Fruit fly (Drosophila melanogaster) whole organism, embryonic: ENCODE measurements around the gene Ca-Ma2d.

Experiments used
- Asciz ChIP-seq: fragments of 200-800 bp; sonication (Bioruptor generic); optimal IDR thresholded peaks from 2 replicates; lab custom pipeline; 2017; ENCODE audit warnings: missing biosample characterization, mild to moderate bottlenecking, missing genetic modification characterization, missing genetic modification reagents
- B-H2 ChIP-seq: fragments of 200-800 bp; sonication (Bioruptor generic); optimal IDR thresholded peaks from 2 replicates; lab custom pipeline; 2018; ENCODE audit warnings: missing biosample characterization, mild to moderate bottlenecking, missing genetic modification characterization
- BEAF-32 ChIP-seq: fragments of 200-800 bp; sonication (Bioruptor generic); optimal IDR thresholded peaks from 3 replicates; lab custom pipeline; 2017; ENCODE audit warnings: missing biosample characterization, missing genetic modification characterization, mild to moderate bottlenecking, moderate library complexity, missing genetic modification reagents
- CG11085 ChIP-seq: fragments of 200-800 bp; sonication (Bioruptor generic); IDR thresholded peaks from 2 replicates; pipeline ENCODE4 v1.3.6; 2022; ENCODE audit warnings: missing biosample characterization, missing genetic modification characterization
- CG11247 ChIP-seq: fragments of 200-800 bp; sonication (Bioruptor generic); IDR thresholded peaks from 2 replicates; pipeline ENCODE4 v1.3.6; 2022; ENCODE audit warnings: missing biosample characterization, missing genetic modification characterization
- CG11695 ChIP-seq: fragments of 200-800 bp; sonication (Bioruptor generic); IDR thresholded peaks from 3 replicates; pipeline ENCODE4 v1.3.6; 2022; ENCODE audit warnings: missing biosample characterization, missing genetic modification characterization
- CG12219 ChIP-seq: fragments of 200-800 bp; sonication (Bioruptor generic); optimal IDR thresholded peaks from 3 replicates; lab custom pipeline; 2018; ENCODE audit warnings: missing biosample characterization, mild to moderate bottlenecking, missing genetic modification characterization
- CG12299 ChIP-seq: fragments of 200-800 bp; sonication (Bioruptor generic); optimal IDR thresholded peaks from 2 replicates; lab custom pipeline; 2018; ENCODE audit warnings: missing biosample characterization, mild to moderate bottlenecking, missing genetic modification characterization
- CG12659 ChIP-seq: fragments of 200-800 bp; sonication (Bioruptor generic); optimal IDR thresholded peaks from 3 replicates; lab custom pipeline; 2017; ENCODE audit warnings: mild to moderate bottlenecking, missing biosample characterization, missing genetic modification reagents, missing genetic modification characterization
- CG15479 ChIP-seq: fragments of 200-800 bp; sonication (Bioruptor generic); optimal IDR thresholded peaks from 3 replicates; lab custom pipeline; 2019; ENCODE audit warnings: missing biosample characterization, mild to moderate bottlenecking, missing genetic modification characterization, moderate library complexity
- CG15514 ChIP-seq: fragments of 200-800 bp; sonication (Bioruptor generic); optimal IDR thresholded peaks from 3 replicates; lab custom pipeline; 2017; ENCODE audit warnings: missing biosample characterization, missing genetic modification characterization, mild to moderate bottlenecking, moderate library complexity, missing genetic modification reagents
- CG17568 ChIP-seq: fragments of 200-800 bp; sonication (Bioruptor generic); optimal IDR thresholded peaks from 2 replicates; lab custom pipeline; 2018; ENCODE audit warnings: missing biosample characterization, mild to moderate bottlenecking, missing genetic modification characterization, moderate library complexity
- CG18476 ChIP-seq: fragments of 200-800 bp; sonication (Bioruptor generic); optimal IDR thresholded peaks from 2 replicates; lab custom pipeline; 2016; ENCODE audit warnings: missing biosample characterization, mild to moderate bottlenecking, missing genetic modification characterization
- CG2199 ChIP-seq: fragments of 200-800 bp; sonication (Bioruptor generic); IDR thresholded peaks from 3 replicates; pipeline ENCODE4 v1.3.6; 2022; ENCODE audit warnings: missing biosample characterization, missing genetic modification characterization
- CG31441 ChIP-seq: fragments of 200-800 bp; sonication (Bioruptor generic); IDR thresholded peaks from 2 replicates; pipeline ENCODE4 v1.3.6; 2022; ENCODE audit warnings: missing biosample characterization, missing genetic modification characterization
- CG3281 ChIP-seq: fragments of 200-800 bp; sonication (Bioruptor generic); optimal IDR thresholded peaks from 3 replicates; lab custom pipeline; 2017; ENCODE audit warnings: missing biosample characterization, mild to moderate bottlenecking, missing genetic modification characterization
- CG3847 ChIP-seq: fragments of 200-800 bp; sonication (Bioruptor generic); IDR thresholded peaks from 2 replicates; pipeline ENCODE4 v1.3.6; 2022; ENCODE audit warnings: missing biosample characterization, missing genetic modification characterization
- CG6254 ChIP-seq: fragments of 200-800 bp; sonication (Bioruptor generic); optimal IDR thresholded peaks from 3 replicates; lab custom pipeline; 2017; ENCODE audit warnings: mild to moderate bottlenecking, missing biosample characterization, missing genetic modification reagents, missing genetic modification characterization
- CG7786 ChIP-seq: fragments of 200-800 bp; sonication (Bioruptor generic); optimal IDR thresholded peaks from 2 replicates; lab custom pipeline; 2016; ENCODE audit warnings: missing biosample characterization, missing genetic modification characterization
- CG7987 ChIP-seq: fragments of 200-800 bp; sonication (Bioruptor generic); optimal IDR thresholded peaks from 2 replicates; lab custom pipeline; 2018; ENCODE audit warnings: missing biosample characterization, mild to moderate bottlenecking, missing genetic modification characterization, moderate library complexity
- CG8388 ChIP-seq: fragments of 200-800 bp; sonication (Bioruptor generic); optimal IDR thresholded peaks from 2 replicates; lab custom pipeline; 2019; ENCODE audit warnings: missing biosample characterization, mild to moderate bottlenecking, missing genetic modification characterization, moderate library complexity
- CTCF ChIP-seq: fragments of 200-800 bp; sonication (Bioruptor generic); optimal IDR thresholded peaks from 2 replicates; lab custom pipeline; 2017; ENCODE audit warnings: missing biosample characterization, mild to moderate bottlenecking, missing genetic modification characterization, moderate library complexity
- Dad ChIP-seq: fragments of 200-800 bp; sonication (Bioruptor generic); optimal IDR thresholded peaks from 3 replicates; lab custom pipeline; 2016; ENCODE audit warnings: missing biosample characterization, missing genetic modification characterization
- Dll ChIP-seq: fragments of 200-800 bp; sonication (Bioruptor generic); IDR thresholded peaks from 4 replicates; pipeline ENCODE4 v1.3.6; 2022; ENCODE audit warnings: missing biosample characterization, missing genetic modification characterization; ENCODE audit not compliant: partially characterized antibody
- Ets97D ChIP-seq: fragments of 200-800 bp; sonication (Bioruptor generic); optimal IDR thresholded peaks from 3 replicates; lab custom pipeline; 2016; ENCODE audit warnings: missing biosample characterization, missing genetic modification characterization
- HLH54F ChIP-seq: fragments of 200-800 bp; sonication (Bioruptor generic); optimal IDR thresholded peaks from 3 replicates; lab custom pipeline; 2016; ENCODE audit warnings: missing biosample characterization, missing genetic modification characterization
- Hr51 ChIP-seq, 2 experiments: fragments of 200-800 bp; sonication (Bioruptor generic); optimal IDR thresholded peaks; 2 replicates in 1 of 2; 3 replicates in 1 of 2; lab custom pipeline; 2016 to 2018; ENCODE audit warnings: missing biosample characterization in 2 of 2, missing genetic modification characterization in 2 of 2, mild to moderate bottlenecking in 1 of 2, moderate library complexity in 1 of 2
- Hr78 ChIP-seq, 2 experiments: fragments of 200-800 bp in 1 of 2; fragments of >200 bp in 1 of 2; sonication (Bioruptor generic) in 1 of 2; optimal IDR thresholded peaks; 2 replicates each; lab custom pipeline; 2017 to 2019; ENCODE audit warnings: missing biosample characterization in 2 of 2, missing genetic modification characterization in 2 of 2, mild to moderate bottlenecking in 1 of 2, moderate library complexity in 1 of 2
- Myb ChIP-seq: fragments of 200-800 bp; sonication (Bioruptor generic); optimal IDR thresholded peaks from 2 replicates; lab custom pipeline; 2016; ENCODE audit warnings: missing biosample characterization, missing genetic modification characterization
- Sox102F ChIP-seq: fragments of 200-800 bp; sonication (Bioruptor generic); optimal IDR thresholded peaks from 2 replicates; lab custom pipeline; 2018; ENCODE audit warnings: missing biosample characterization, mild to moderate bottlenecking, missing genetic modification characterization, moderate library complexity
- Taf1 ChIP-seq: fragments of 200-800 bp; sonication (Bioruptor generic); IDR thresholded peaks from 2 replicates; pipeline ENCODE4 v1.3.6; 2022; ENCODE audit warnings: missing biosample characterization, missing genetic modification characterization
- Xrp1 ChIP-seq: fragments of 200-800 bp; sonication (Bioruptor generic); IDR thresholded peaks from 2 replicates; pipeline ENCODE4 v1.3.6; 2022; ENCODE audit warnings: missing biosample characterization, missing genetic modification characterization
- amos ChIP-seq: fragments of 200-800 bp; sonication (Bioruptor generic); IDR thresholded peaks from 2 replicates; pipeline ENCODE4 v1.3.6; 2022; ENCODE audit warnings: missing biosample characterization, missing genetic modification characterization; ENCODE audit not compliant: partially characterized antibody
- bigmax ChIP-seq: fragments of 200-800 bp; sonication (Bioruptor generic); optimal IDR thresholded peaks from 2 replicates; lab custom pipeline; 2018; ENCODE audit warnings: missing biosample characterization, mild to moderate bottlenecking, missing genetic modification characterization
- bowl ChIP-seq: fragments of 200-800 bp; sonication (Bioruptor generic); IDR thresholded peaks from 2 replicates; pipeline ENCODE4 v1.3.6; 2022; ENCODE audit warnings: missing biosample characterization, missing genetic modification characterization
- croc ChIP-seq: fragments of 200-800 bp; sonication (Bioruptor generic); conservative IDR thresholded peaks from 3 replicates; pipeline ENCODE4 v1.3.6; 2022; ENCODE audit warnings: missing biosample characterization, missing genetic modification characterization
- danr ChIP-seq: fragments of 200-800 bp; sonication (Bioruptor generic); IDR thresholded peaks from 2 replicates; pipeline ENCODE4 v1.3.6; 2022; ENCODE audit warnings: missing biosample characterization, missing genetic modification characterization
- disco-r ChIP-seq: fragments of 200-800 bp; sonication (Bioruptor generic); optimal IDR thresholded peaks from 2 replicates; lab custom pipeline; 2016; ENCODE audit warnings: missing biosample characterization, missing genetic modification characterization
- exex ChIP-seq: fragments of 200-800 bp; sonication (Bioruptor generic); optimal IDR thresholded peaks from 4 replicates; lab custom pipeline; 2018; ENCODE audit warnings: missing biosample characterization, mild to moderate bottlenecking, missing genetic modification characterization, moderate library complexity
- gsb-n ChIP-seq: fragments of 200-800 bp; sonication (Bioruptor generic); optimal IDR thresholded peaks from 3 replicates; lab custom pipeline; 2018; ENCODE audit warnings: missing biosample characterization, mild to moderate bottlenecking, missing genetic modification characterization
- ham ChIP-seq: fragments of 200-800 bp; sonication (Bioruptor generic); IDR thresholded peaks from 2 replicates; pipeline ENCODE4 v1.3.6; 2022; ENCODE audit warnings: missing biosample characterization, missing genetic modification characterization
- her ChIP-seq: fragments of 200-800 bp; sonication (Bioruptor generic); optimal IDR thresholded peaks from 2 replicates; lab custom pipeline; 2016; ENCODE audit warnings: missing biosample characterization, missing genetic modification characterization
- lola ChIP-seq, 3 experiments: fragments of >200 bp in 2 of 3; fragments of 200-800 bp in 1 of 3; sonication (Bioruptor generic) in 1 of 3; optimal IDR thresholded peaks; 2 replicates each; lab custom pipeline; 2017 to 2019; ENCODE audit warnings: missing biosample characterization in 3 of 3, missing genetic modification characterization in 3 of 3, mild to moderate bottlenecking in 1 of 3, moderate library complexity in 1 of 3
- mam ChIP-seq: fragments of 200-800 bp; sonication (Bioruptor generic); optimal IDR thresholded peaks from 3 replicates; lab custom pipeline; 2016; ENCODE audit warnings: missing biosample characterization, missing genetic modification characterization
- sc ChIP-seq, 3 experiments: fragments of >200 bp in 2 of 3; fragments of 200-800 bp in 1 of 3; sonication (Bioruptor generic) in 1 of 3; optimal IDR thresholded peaks; 2 replicates in 2 of 3; 3 replicates in 1 of 3; lab custom pipeline; 2017; ENCODE audit warnings: mild to moderate bottlenecking in 1 of 3, missing biosample characterization in 1 of 3, missing genetic modification characterization in 1 of 3, missing genetic modification reagents in 1 of 3
- sima ChIP-seq: fragments of 200-800 bp; sonication (Bioruptor generic); optimal IDR thresholded peaks from 2 replicates; lab custom pipeline; 2016; ENCODE audit warnings: missing biosample characterization, missing genetic modification characterization
- trh ChIP-seq: fragments of 200-800 bp; sonication (Bioruptor generic); optimal IDR thresholded peaks from 2 replicates; lab custom pipeline; 2016; ENCODE audit warnings: missing biosample characterization, missing genetic modification characterization
- usp ChIP-seq: fragments of >200 bp; optimal IDR thresholded peaks from 2 replicates; lab custom pipeline; 2017; ENCODE audit warnings: missing biosample characterization, missing genetic modification characterization
- vfl ChIP-seq: fragments of 200-800 bp; sonication (Bioruptor generic); optimal IDR thresholded peaks from 2 replicates; lab custom pipeline; 2016; ENCODE audit warnings: missing biosample characterization, missing genetic modification characterization
- yki ChIP-seq: fragments of >200 bp; optimal IDR thresholded peaks from 3 replicates; lab custom pipeline; 2018

Gene Ca-Ma2d

dm6 chr2L:16251598-16252131, 20.4 kb downstream of the Ca-Ma2d start, which contains the start of gene CG46309 (continued):
- TF ChIP-seq danr (GFP tag; lab: Robert Waterston, UW) = no peak
- TF ChIP-seq bowl (GFP tag; lab: Robert Waterston, UW) = peak; percentile 53; the same call in 1 of the 2 replicates
- peak; percentile 60 for TF ChIP-seq CG15479 (GFP tag; lab: Kevin White, UChicago)
- TF ChIP-seq CTCF = no peak
- TF ChIP-seq usp (GFP tag; lab: Kevin White, UChicago) = no peak
- TF ChIP-seq Dad (GFP tag; lab: Kevin White, UChicago) = no peak
- TF ChIP-seq amos (GFP tag; lab: Robert Waterston, UW) = peak; percentile 84; the same call in 1 of the 2 replicates
- TF ChIP-seq Hr78 (GFP tag; optimal IDR thresholded peaks at IDR 0.05; lab: Kevin White, UChicago) = no peak
- TF ChIP-seq CG7786 = peak; percentile 3
- TF ChIP-seq CG12299 (tag; lab: Kevin White, UChicago) = no peak
- TF ChIP-seq CG11247 (GFP tag; lab: Robert Waterston, UW) = no peak
- peak; percentile 41 for TF ChIP-seq BEAF-32
- peak; percentile 40 for TF ChIP-seq CG12219 (GFP tag; lab: Kevin White, UChicago)
- peak; percentile 30; the same call in 1 of the 2 replicates for TF ChIP-seq Taf1 (GFP tag; lab: Robert Waterston, UW)
- no peak for TF ChIP-seq sima (GFP tag; lab: Kevin White, UChicago)
- peak; percentile 40 for TF ChIP-seq exex (tag; lab: Kevin White, UChicago)
- peak; percentile 23 for TF ChIP-seq B-H2 (GFP tag; lab: Kevin White, UChicago)
- TF ChIP-seq Asciz = peak; percentile 21
- peak; percentile 9 for TF ChIP-seq CG6254
- peak; percentile 44 for TF ChIP-seq HLH54F (GFP tag; lab: Kevin White, UChicago)
- TF ChIP-seq CG3847 = no peak
- no peak for TF ChIP-seq sc (optimal IDR thresholded peaks at IDR 0.05; lab: Kevin White, UChicago)
- no peak for TF ChIP-seq sc (GFP tag; optimal IDR thresholded peaks at IDR 0.05; lab: Kevin White, UChicago)
- TF ChIP-seq CG15514 (GFP tag; lab: Kevin White, UChicago) = no peak
- TF ChIP-seq CG11085 (GFP tag; lab: Robert Waterston, UW) = no peak
- peak; percentile 33 for TF ChIP-seq CG12659 (GFP tag; lab: Kevin White, UChicago)
- no peak for TF ChIP-seq CG7987 (GFP tag; lab: Kevin White, UChicago)
- no peak for TF ChIP-seq Sox102F
- peak; percentile 70 for TF ChIP-seq CG17568 (GFP tag; lab: Kevin White, UChicago)
- TF ChIP-seq Hr51 (GFP tag; optimal IDR thresholded peaks at IDR 0.05; lab: Kevin White, UChicago) = peak in 1 of 2 experiments; percentile 31
- TF ChIP-seq CG11695 (GFP tag; lab: Robert Waterston, UW) = peak; percentile 59; the same call in 2 of the 3 replicates
- peak; percentile 73 for TF ChIP-seq Myb (GFP tag; lab: Kevin White, UChicago)
- TF ChIP-seq croc = no peak
- peak; percentile 66 for TF ChIP-seq CG8388 (GFP tag; lab: Kevin White, UChicago)
- TF ChIP-seq Ets97D = peak; percentile 49
- no peak for TF ChIP-seq bigmax (GFP tag; lab: Kevin White, UChicago)
- TF ChIP-seq disco-r (GFP tag; lab: Kevin White, UChicago) = peak; percentile 43
- TF ChIP-seq CG18476 = peak; percentile 19
- no peak for TF ChIP-seq lola (GFP tag; optimal IDR thresholded peaks at IDR 0.05; lab: Kevin White, UChicago)
- peak; percentile 7 for TF ChIP-seq her
- TF ChIP-seq mam (GFP tag; lab: Kevin White, UChicago) = peak; percentile 44
- no peak for TF ChIP-seq ham (GFP tag; lab: Robert Waterston, UW)
- TF ChIP-seq gsb-n (tag; lab: Kevin White, UChicago) = peak; percentile 12
- TF ChIP-seq CG31441 = no peak
- TF ChIP-seq CG2199 = no peak
- TF ChIP-seq vfl = peak; percentile 45
- TF ChIP-seq yki (lab: Kevin White, UChicago) = peak; percentile 43
- peak; percentile 86 for TF ChIP-seq Dll (GFP tag; lab: Robert Waterston, UW)
- TF ChIP-seq CG3281 (GFP tag; lab: Kevin White, UChicago) = peak; percentile 52
- no peak for TF ChIP-seq trh (GFP tag; lab: Kevin White, UChicago)
- peak; percentile 44; the same call in 1 of the 2 replicates for TF ChIP-seq Xrp1 (GFP tag; lab: Robert Waterston, UW)
